Fruit fly (Drosophila melanogaster) whole organism, embryonic: ENCODE measurements around the gene Ir94d.
A peak's percentile ranks its signal among the peaks of the same experiment; 100 is the strongest.

ENCODE experiments used
- Abd-B ChIP-seq: fragments of 200-800 bp; sonication (Bioruptor generic); optimal IDR thresholded peaks from 2 replicates; lab custom pipeline; 2018; ENCODE audit warnings: missing biosample characterization, mild to moderate bottlenecking, missing genetic modification characterization, moderate library complexity
- Asciz ChIP-seq: fragments of 200-800 bp; sonication (Bioruptor generic); optimal IDR thresholded peaks from 2 replicates; lab custom pipeline; 2017; ENCODE audit warnings: missing biosample characterization, mild to moderate bottlenecking, missing genetic modification characterization, missing genetic modification reagents
- Awh ChIP-seq: fragments of 200-800 bp; sonication (Bioruptor generic); IDR thresholded peaks from 2 replicates; pipeline ENCODE4, ENCODE4 v1.3.6; 2022; ENCODE audit warnings: missing biosample characterization, missing genetic modification characterization
- Bdp1 ChIP-seq: fragments of 200-800 bp; sonication (Bioruptor generic); optimal IDR thresholded peaks from 3 replicates; lab custom pipeline; 2016; ENCODE audit warnings: missing biosample characterization, missing genetic modification characterization
- CG10267 ChIP-seq: fragments of 200-800 bp; sonication (Bioruptor generic); optimal IDR thresholded peaks from 2 replicates; lab custom pipeline; 2018; ENCODE audit warnings: missing biosample characterization, mild to moderate bottlenecking, missing genetic modification characterization, moderate library complexity
- CG12071 ChIP-seq: fragments of 200-800 bp; sonication (Bioruptor generic); optimal IDR thresholded peaks from 3 replicates; lab custom pipeline; 2018; ENCODE audit warnings: missing biosample characterization, mild to moderate bottlenecking, missing genetic modification characterization
- CG12236 ChIP-seq: fragments of 200-800 bp; sonication (Bioruptor generic); optimal IDR thresholded peaks from 2 replicates; lab custom pipeline; 2016; ENCODE audit warnings: missing biosample characterization, missing genetic modification characterization
- CG12299 ChIP-seq: fragments of 200-800 bp; sonication (Bioruptor generic); optimal IDR thresholded peaks from 2 replicates; lab custom pipeline; 2018; ENCODE audit warnings: missing biosample characterization, mild to moderate bottlenecking, missing genetic modification characterization
- CG1832 ChIP-seq: fragments of 200-800 bp; sonication (Bioruptor generic); optimal IDR thresholded peaks from 2 replicates; lab custom pipeline; 2017; ENCODE audit warnings: missing biosample characterization, mild to moderate bottlenecking, missing genetic modification characterization, inconsistent platforms
- CG2116 ChIP-seq: fragments of 200-800 bp; sonication (Bioruptor generic); optimal IDR thresholded peaks from 3 replicates; lab custom pipeline; 2018; ENCODE audit warnings: missing biosample characterization, mild to moderate bottlenecking, missing genetic modification characterization
- CG2199 ChIP-seq: fragments of 200-800 bp; sonication (Bioruptor generic); IDR thresholded peaks from 3 replicates; pipeline ENCODE4 v1.3.6; 2022; ENCODE audit warnings: missing biosample characterization, missing genetic modification characterization
- CG2678 ChIP-seq: fragments of 200-800 bp; sonication (Bioruptor generic); optimal IDR thresholded peaks from 3 replicates; lab custom pipeline; 2019; ENCODE audit warnings: missing biosample characterization, mild to moderate bottlenecking, missing genetic modification characterization, moderate library complexity
- CG2889 ChIP-seq: fragments of 200-800 bp; sonication (Bioruptor generic); IDR thresholded peaks from 3 replicates; pipeline ENCODE4 v1.3.6; 2022; ENCODE audit warnings: missing biosample characterization, missing genetic modification characterization
- CG31224 ChIP-seq: fragments of 200-800 bp; sonication (Bioruptor generic); IDR thresholded peaks from 2 replicates; pipeline ENCODE4 v1.3.6; 2022; ENCODE audit warnings: missing biosample characterization, missing genetic modification characterization
- CG3407 ChIP-seq: fragments of 200-800 bp; sonication (Bioruptor generic); optimal IDR thresholded peaks from 2 replicates; lab custom pipeline; 2018; ENCODE audit warnings: missing biosample characterization, mild to moderate bottlenecking, missing genetic modification characterization
- CG34376 ChIP-seq: fragments of 200-800 bp; sonication (Bioruptor generic); optimal IDR thresholded peaks from 2 replicates; lab custom pipeline; 2018; ENCODE audit warnings: missing biosample characterization, mild to moderate bottlenecking, missing genetic modification characterization
- CG34422 ChIP-seq: fragments of 200-800 bp; sonication (Bioruptor generic); IDR thresholded peaks from 3 replicates; pipeline ENCODE4 v1.3.6; 2022; ENCODE audit warnings: missing biosample characterization, missing genetic modification characterization
- CG6765 ChIP-seq: fragments of 200-800 bp; sonication (Bioruptor generic); optimal IDR thresholded peaks from 3 replicates; lab custom pipeline; 2017; ENCODE audit warnings: missing biosample characterization, mild to moderate bottlenecking, missing genetic modification characterization
- CG7372 ChIP-seq: fragments of 200-800 bp; sonication (Bioruptor generic); IDR thresholded peaks from 2 replicates; pipeline ENCODE4 v1.3.6; 2022; ENCODE audit warnings: missing biosample characterization, missing genetic modification characterization
- CG8089 ChIP-seq: fragments of 200-800 bp; sonication (Bioruptor generic); optimal IDR thresholded peaks from 3 replicates; lab custom pipeline; 2016; ENCODE audit warnings: missing biosample characterization, missing genetic modification characterization
- CG8765 ChIP-seq: fragments of 200-800 bp; sonication (Bioruptor generic); IDR thresholded peaks from 2 replicates; pipeline ENCODE4 v1.3.6; 2022; ENCODE audit warnings: missing biosample characterization, missing genetic modification characterization
- CG8944 ChIP-seq: fragments of 200-800 bp; sonication (Bioruptor generic); optimal IDR thresholded peaks from 3 replicates; lab custom pipeline; 2016; ENCODE audit warnings: missing biosample characterization, missing genetic modification characterization
- CG9437 ChIP-seq: fragments of 200-800 bp; sonication (Bioruptor generic); optimal IDR thresholded peaks from 2 replicates; lab custom pipeline; 2018; ENCODE audit warnings: missing biosample characterization, mild to moderate bottlenecking, missing genetic modification characterization
- CG9797 ChIP-seq: fragments of 200-800 bp; sonication (Bioruptor generic); optimal IDR thresholded peaks from 3 replicates; lab custom pipeline; 2018; ENCODE audit warnings: missing biosample characterization, mild to moderate bottlenecking, missing genetic modification characterization
- D19A ChIP-seq: fragments of 200-800 bp; optimal IDR thresholded peaks from 3 replicates; lab custom pipeline; 2019; ENCODE audit warnings: missing biosample characterization, mild to moderate bottlenecking, missing genetic modification characterization, moderate library complexity
- Ets65A ChIP-seq: fragments of 200-800 bp; sonication (Bioruptor generic); peaks from one replicate; lab custom pipeline; 2016; ENCODE audit warnings: missing biosample characterization, missing genetic modification characterization
- Fer3 ChIP-seq: fragments of 200-800 bp; sonication (Bioruptor generic); optimal IDR thresholded peaks from 2 replicates; lab custom pipeline; 2018; ENCODE audit warnings: missing biosample characterization, mild to moderate bottlenecking, missing genetic modification characterization, moderate library complexity
- Hand ChIP-seq: fragments of 200-800 bp; sonication (Bioruptor generic); optimal IDR thresholded peaks from 2 replicates; lab custom pipeline; 2017; ENCODE audit warnings: mild to moderate bottlenecking, missing biosample characterization, missing genetic modification reagents, missing genetic modification characterization
- Ptx1 ChIP-seq: fragments of 200-800 bp; sonication (Bioruptor generic); IDR thresholded peaks from 2 replicates; pipeline ENCODE4 v1.3.6; 2022; ENCODE audit warnings: missing biosample characterization, missing genetic modification characterization
- Six4 ChIP-seq: fragments of 200-800 bp; sonication (Bioruptor generic); optimal IDR thresholded peaks from 2 replicates; lab custom pipeline; 2016; ENCODE audit warnings: missing biosample characterization, missing genetic modification characterization
- Stat92E ChIP-seq, 3 experiments: fragments of >200 bp in 2 of 3; fragments of 200-800 bp in 1 of 3; sonication (Bioruptor generic) in 1 of 3; optimal IDR thresholded peaks; 2 replicates each; lab custom pipeline; 2017 to 2019; ENCODE audit warnings: missing biosample characterization in 3 of 3, missing genetic modification characterization in 3 of 3, mild to moderate bottlenecking in 1 of 3, moderate library complexity in 1 of 3
- amos ChIP-seq: fragments of 200-800 bp; sonication (Bioruptor generic); IDR thresholded peaks from 2 replicates; pipeline ENCODE4 v1.3.6; 2022; ENCODE audit warnings: missing biosample characterization, missing genetic modification characterization; ENCODE audit not compliant: partially characterized antibody
- ase ChIP-seq: fragments of 200-800 bp; sonication (Bioruptor generic); IDR thresholded peaks from 3 replicates; pipeline ENCODE4 v1.3.6; 2022; ENCODE audit warnings: missing biosample characterization, missing genetic modification characterization
- crp ChIP-seq, 2 experiments: fragments of 200-800 bp; sonication (Bioruptor generic); optimal IDR thresholded peaks; 2 replicates in 1 of 2; 3 replicates in 1 of 2; lab custom pipeline; 2017; ENCODE audit warnings: missing biosample characterization in 2 of 2, missing genetic modification characterization in 2 of 2, mild to moderate bottlenecking in 1 of 2, moderate library complexity in 1 of 2
- ftz-f1 ChIP-seq: fragments of 200-800 bp; sonication (Bioruptor generic); optimal IDR thresholded peaks from 2 replicates; lab custom pipeline; 2016; ENCODE audit warnings: missing biosample characterization, missing genetic modification characterization
- kah ChIP-seq: fragments of 200-800 bp; sonication (Bioruptor generic); optimal IDR thresholded peaks from 2 replicates; lab custom pipeline; 2018; ENCODE audit warnings: missing biosample characterization, mild to moderate bottlenecking, missing genetic modification characterization
- klu ChIP-seq: fragments of 200-800 bp; sonication (Bioruptor generic); IDR thresholded peaks from 2 replicates; pipeline ENCODE4 v1.3.6; 2022; ENCODE audit warnings: missing biosample characterization, missing genetic modification characterization
- kni ChIP-seq: fragments of 200-800 bp; sonication (Bioruptor generic); optimal IDR thresholded peaks from 3 replicates; lab custom pipeline; 2017; ENCODE audit warnings: mild to moderate bottlenecking, missing biosample characterization, missing genetic modification reagents, missing genetic modification characterization
- lmd ChIP-seq: fragments of 200-800 bp; sonication (Bioruptor generic); IDR thresholded peaks from 2 replicates; pipeline ENCODE4 v1.3.6; 2022; ENCODE audit warnings: missing biosample characterization, missing genetic modification characterization
- lola ChIP-seq, 3 experiments: fragments of >200 bp in 2 of 3; fragments of 200-800 bp in 1 of 3; sonication (Bioruptor generic) in 1 of 3; optimal IDR thresholded peaks; 2 replicates each; lab custom pipeline; 2017 to 2019; ENCODE audit warnings: missing biosample characterization in 3 of 3, missing genetic modification characterization in 3 of 3, mild to moderate bottlenecking in 1 of 3, moderate library complexity in 1 of 3
- mld ChIP-seq: fragments of 200-800 bp; sonication (Bioruptor generic); IDR thresholded peaks from 3 replicates; pipeline ENCODE4 v1.3.6; 2022; ENCODE audit warnings: missing biosample characterization, missing genetic modification characterization; ENCODE audit not compliant: partially characterized antibody
- nom ChIP-seq: fragments of 200-800 bp; sonication (Bioruptor generic); optimal IDR thresholded peaks from 2 replicates; lab custom pipeline; 2017; ENCODE audit warnings: missing biosample characterization, missing genetic modification characterization, mild to moderate bottlenecking, moderate library complexity, missing genetic modification reagents
- onecut ChIP-seq: fragments of 200-800 bp; sonication (Bioruptor generic); IDR thresholded peaks from 2 replicates; pipeline ENCODE4 v1.3.6; 2022; ENCODE audit warnings: missing biosample characterization, missing genetic modification characterization
- p53 ChIP-seq: fragments of 200-800 bp; sonication (Bioruptor generic); optimal IDR thresholded peaks from 2 replicates; lab custom pipeline; 2016; ENCODE audit warnings: missing biosample characterization, missing genetic modification characterization
- psq ChIP-seq: fragments of 200-800 bp; sonication (Bioruptor generic); optimal IDR thresholded peaks from 2 replicates; lab custom pipeline; 2017; ENCODE audit warnings: missing biosample characterization, missing genetic modification characterization
- schlank ChIP-seq: fragments of 200-800 bp; sonication (Bioruptor generic); optimal IDR thresholded peaks from 2 replicates; lab custom pipeline; 2018; ENCODE audit warnings: missing biosample characterization, mild to moderate bottlenecking, missing genetic modification characterization
- stc ChIP-seq: fragments of 200-800 bp; sonication (Bioruptor generic); IDR thresholded peaks from 2 replicates; pipeline ENCODE4 v1.3.6; 2022; ENCODE audit warnings: missing biosample characterization, missing genetic modification characterization
- tap ChIP-seq: fragments of 200-800 bp; optimal IDR thresholded peaks from 3 replicates; lab custom pipeline; 2019; ENCODE audit warnings: missing biosample characterization, mild to moderate bottlenecking, missing genetic modification characterization, moderate library complexity
- twi ChIP-seq: fragments of 200-800 bp; optimal IDR thresholded peaks from 2 replicates; lab custom pipeline; 2019; ENCODE audit warnings: missing biosample characterization, mild to moderate bottlenecking, missing genetic modification characterization, moderate library complexity

The Ir94d gene

DNA sequence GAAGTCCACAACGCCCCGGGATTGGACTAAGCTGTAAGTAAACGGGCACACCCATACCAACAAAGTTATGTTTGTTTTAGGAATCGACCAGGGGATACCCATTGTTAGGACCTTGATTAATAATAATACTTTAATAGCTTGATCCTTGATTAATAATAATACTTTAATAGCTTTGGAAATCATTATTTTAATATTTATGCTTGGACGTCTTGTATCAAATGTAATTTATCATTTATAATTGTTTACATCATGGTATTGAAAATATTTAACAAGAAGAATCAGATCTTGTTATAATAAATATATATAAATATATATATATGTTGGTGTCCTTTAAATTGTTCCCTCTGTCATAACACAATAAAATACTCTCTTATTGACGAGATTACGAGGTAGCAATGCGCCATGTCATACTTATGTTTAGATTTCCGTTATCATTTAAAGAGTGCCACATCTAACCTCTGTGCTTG lies 45.7 kb upstream of the Ir94d start (continued):
- no peak for TF ChIP-seq CG8089 (GFP tag; lab: Kevin White, UChicago)
- peak; percentile 45 for TF ChIP-seq CG2116 (GFP tag; lab: Kevin White, UChicago)
- peak; percentile 61; the same call in 1 of the 3 replicates for TF ChIP-seq CG2889 (GFP tag; lab: Robert Waterston, UW)
- peak; percentile 52 for TF ChIP-seq onecut
- TF ChIP-seq twi (tag; lab: Kevin White, UChicago): peak; percentile 85
- TF ChIP-seq tap (tag; lab: Kevin White, UChicago): peak; percentile 9
- no peak for TF ChIP-seq CG8765 (GFP tag; lab: Robert Waterston, UW)
- no peak for TF ChIP-seq schlank (tag; lab: Kevin White, UChicago)
- no peak for TF ChIP-seq CG8944
- peak; percentile 66 for TF ChIP-seq CG3407 (GFP tag; lab: Kevin White, UChicago)
- TF ChIP-seq Six4 (GFP tag; lab: Kevin White, UChicago): peak; percentile 74
- TF ChIP-seq CG2678 (tag; lab: Kevin White, UChicago): peak; percentile 81
- TF ChIP-seq CG12071 (GFP tag; lab: Kevin White, UChicago): no peak
- peak in 1 of 2 experiments; percentile 39 for TF ChIP-seq crp (GFP tag; optimal IDR thresholded peaks at IDR 0.05; lab: Kevin White, UChicago)
- peak; percentile 45 for TF ChIP-seq kah (GFP tag; lab: Kevin White, UChicago)
- TF ChIP-seq Awh: peak; percentile 71
- no peak for TF ChIP-seq Bdp1 (GFP tag; lab: Kevin White, UChicago)
- TF ChIP-seq ftz-f1 (GFP tag; lab: Kevin White, UChicago): no peak
- TF ChIP-seq stc (GFP tag; lab: Robert Waterston, UW): peak; percentile 81
- peak; percentile 49; the same call in 1 of the 2 replicates for TF ChIP-seq CG31224
- TF ChIP-seq CG12236: no peak
- peak; percentile 62 for TF ChIP-seq psq (GFP tag; lab: Kevin White, UChicago)
- peak; percentile 62; the same call in 1 of the 2 replicates for TF ChIP-seq CG7372 (GFP tag; lab: Robert Waterston, UW)
- TF ChIP-seq Stat92E (GFP tag; optimal IDR thresholded peaks at IDR 0.05; lab: Kevin White, UChicago): no peak
- TF ChIP-seq kni (GFP tag; lab: Kevin White, UChicago): no peak
- TF ChIP-seq CG1832: no peak
- TF ChIP-seq Fer3 (tag; lab: Kevin White, UChicago): peak; percentile 83
- TF ChIP-seq CG34376 (GFP tag; lab: Kevin White, UChicago): no peak
- peak; percentile 89 for TF ChIP-seq Ptx1
- no peak for TF ChIP-seq mld (GFP tag; lab: Robert Waterston, UW)
- TF ChIP-seq nom (GFP tag; lab: Kevin White, UChicago): peak; percentile 30
- TF ChIP-seq klu: 0 out of 2 replicates have a peak, but pooled peaks have one; percentile 16
- peak; percentile 36; the same call in 1 of the 3 replicates for TF ChIP-seq ase
- peak; percentile 91 for TF ChIP-seq CG9437 (GFP tag; lab: Kevin White, UChicago)
- peak; percentile 36 for TF ChIP-seq Ets65A (GFP tag; lab: Kevin White, UChicago)
- no peak for TF ChIP-seq p53 (GFP tag; lab: Kevin White, UChicago)
- no peak for TF ChIP-seq CG2199 (GFP tag; lab: Robert Waterston, UW)
- TF ChIP-seq CG6765 (GFP tag; lab: Kevin White, UChicago): peak; percentile 27
- TF ChIP-seq D19A: peak; percentile 88
- no peak for TF ChIP-seq amos
- TF ChIP-seq Asciz: peak; percentile 30
- TF ChIP-seq CG34422: peak; percentile 80; the same call in 2 of the 3 replicates
- peak; percentile 84 for TF ChIP-seq Hand (GFP tag; lab: Kevin White, UChicago)
- peak; percentile 79 for TF ChIP-seq lmd (GFP tag; lab: Robert Waterston, UW)
- TF ChIP-seq CG9797 (GFP tag; lab: Kevin White, UChicago): no peak
- peak in 1 of 3 experiments; percentile 90 for TF ChIP-seq lola (GFP tag; optimal IDR thresholded peaks at IDR 0.05; lab: Kevin White, UChicago)
- TF ChIP-seq Abd-B: peak; percentile 81
- TF ChIP-seq CG10267: peak; percentile 71
- TF ChIP-seq CG12299: peak; percentile 67
